Fruit fly (Drosophila melanogaster) whole organism, embryonic: ENCODE data around the gene kay.
A peak's percentile ranks its signal among the peaks of the same experiment; 100 is the strongest.

Source experiments
- Asciz ChIP-seq: fragments of 200-800 bp; sonication (Bioruptor generic); optimal IDR thresholded peaks from 2 replicates; lab custom pipeline; 2017; ENCODE audit warnings: missing biosample characterization, mild to moderate bottlenecking, missing genetic modification characterization, missing genetic modification reagents
- C15 ChIP-seq: fragments of 200-800 bp; sonication (Bioruptor generic); IDR thresholded peaks from 3 replicates; pipeline ENCODE4 v1.3.6; 2022; ENCODE audit warnings: missing biosample characterization, missing genetic modification characterization
- CG12071 ChIP-seq: fragments of 200-800 bp; sonication (Bioruptor generic); optimal IDR thresholded peaks from 3 replicates; lab custom pipeline; 2018; ENCODE audit warnings: missing biosample characterization, mild to moderate bottlenecking, missing genetic modification characterization
- CG1233 ChIP-seq: fragments of 200-800 bp; sonication (Bioruptor generic); optimal IDR thresholded peaks from 4 replicates; lab custom pipeline; 2018; ENCODE audit warnings: missing biosample characterization, mild to moderate bottlenecking, missing genetic modification characterization
- CG13296 ChIP-seq: fragments of 200-800 bp; sonication (Bioruptor generic); optimal IDR thresholded peaks from 3 replicates; lab custom pipeline; 2018; ENCODE audit warnings: missing biosample characterization, mild to moderate bottlenecking, missing genetic modification characterization
- CG13424 ChIP-seq: fragments of 200-800 bp; sonication (Bioruptor generic); optimal IDR thresholded peaks from 2 replicates; lab custom pipeline; 2019; ENCODE audit warnings: missing biosample characterization, mild to moderate bottlenecking, missing genetic modification characterization, moderate library complexity
- CG15269 ChIP-seq: fragments of 200-800 bp; sonication (Bioruptor generic); optimal IDR thresholded peaks from 2 replicates; lab custom pipeline; 2018; ENCODE audit warnings: missing biosample characterization, mild to moderate bottlenecking, missing genetic modification characterization, moderate library complexity
- CG17186 ChIP-seq: fragments of 200-800 bp; sonication (Bioruptor generic); optimal IDR thresholded peaks from 3 replicates; lab custom pipeline; 2017; ENCODE audit warnings: missing biosample characterization, missing genetic modification reagents, missing genetic modification characterization
- CG17361 ChIP-seq: fragments of 200-800 bp; sonication (Bioruptor generic); IDR thresholded peaks from 3 replicates; pipeline ENCODE4 v1.3.6; 2022; ENCODE audit warnings: missing biosample characterization, missing genetic modification characterization
- CG1792 ChIP-seq: fragments of 200-800 bp; sonication (Bioruptor generic); optimal IDR thresholded peaks from 2 replicates; lab custom pipeline; 2016; ENCODE audit warnings: missing biosample characterization, missing genetic modification characterization
- CG18764 ChIP-seq: fragments of 200-800 bp; sonication (Bioruptor generic); optimal IDR thresholded peaks from 3 replicates; lab custom pipeline; 2016; ENCODE audit warnings: missing biosample characterization, missing genetic modification characterization
- CG2116 ChIP-seq: fragments of 200-800 bp; sonication (Bioruptor generic); optimal IDR thresholded peaks from 3 replicates; lab custom pipeline; 2018; ENCODE audit warnings: missing biosample characterization, mild to moderate bottlenecking, missing genetic modification characterization
- CG2875 ChIP-seq: fragments of 200-800 bp; sonication (Bioruptor generic); optimal IDR thresholded peaks from 2 replicates; lab custom pipeline; 2017; ENCODE audit warnings: missing biosample characterization, mild to moderate bottlenecking, missing genetic modification characterization, missing genetic modification reagents
- CG3281 ChIP-seq: fragments of 200-800 bp; sonication (Bioruptor generic); optimal IDR thresholded peaks from 3 replicates; lab custom pipeline; 2017; ENCODE audit warnings: missing biosample characterization, mild to moderate bottlenecking, missing genetic modification characterization
- CG3726 ChIP-seq: fragments of 200-800 bp; sonication (Bioruptor generic); IDR thresholded peaks from 3 replicates; pipeline ENCODE4, ENCODE4 v1.3.6; 2022; ENCODE audit warnings: missing biosample characterization, missing genetic modification characterization
- CG5953 ChIP-seq: fragments of 200-800 bp; sonication (Bioruptor generic); IDR thresholded peaks from 2 replicates; pipeline ENCODE4 v1.3.6; 2022; ENCODE audit warnings: missing biosample characterization, missing genetic modification characterization
- CG6683 ChIP-seq: fragments of 200-800 bp; sonication (Bioruptor generic); optimal IDR thresholded peaks from 2 replicates; lab custom pipeline; 2017; ENCODE audit warnings: missing biosample characterization, mild to moderate bottlenecking, missing genetic modification characterization, missing genetic modification reagents
- CG6689 ChIP-seq: fragments of 200-800 bp; sonication (Bioruptor generic); IDR thresholded peaks from 2 replicates; pipeline ENCODE4 v1.3.6; 2022; ENCODE audit warnings: missing biosample characterization, missing genetic modification characterization
- CG7357 ChIP-seq: fragments of 200-800 bp; sonication (Bioruptor generic); IDR thresholded peaks from 3 replicates; pipeline ENCODE4 v1.3.6; 2022; ENCODE audit warnings: missing biosample characterization, missing genetic modification characterization
- CG8089 ChIP-seq: fragments of 200-800 bp; sonication (Bioruptor generic); optimal IDR thresholded peaks from 3 replicates; lab custom pipeline; 2016; ENCODE audit warnings: missing biosample characterization, missing genetic modification characterization
- CG9215 ChIP-seq: fragments of 200-800 bp; sonication (Bioruptor generic); IDR thresholded peaks from 2 replicates; pipeline ENCODE4 v1.3.6; 2022; ENCODE audit warnings: missing biosample characterization, missing genetic modification characterization
- CG9817 ChIP-seq: fragments of 200-800 bp; sonication (Bioruptor generic); optimal IDR thresholded peaks from 2 replicates; lab custom pipeline; 2018; ENCODE audit warnings: missing biosample characterization, mild to moderate bottlenecking, missing genetic modification characterization, moderate library complexity
- E2f1 ChIP-seq: fragments of 200-800 bp; sonication (Bioruptor generic); IDR thresholded peaks from 2 replicates; pipeline ENCODE4 v1.3.6; 2022; ENCODE audit warnings: missing biosample characterization, missing genetic modification characterization
- E2f2 ChIP-seq: fragments of 200-800 bp; sonication (Bioruptor generic); IDR thresholded peaks from 2 replicates; pipeline ENCODE4 v1.3.6; 2022; ENCODE audit warnings: missing biosample characterization, missing genetic modification characterization
- Fer3 ChIP-seq: fragments of 200-800 bp; sonication (Bioruptor generic); optimal IDR thresholded peaks from 2 replicates; lab custom pipeline; 2018; ENCODE audit warnings: missing biosample characterization, mild to moderate bottlenecking, missing genetic modification characterization, moderate library complexity
- HLH3B ChIP-seq: fragments of 200-800 bp; sonication (Bioruptor generic); IDR thresholded peaks from 2 replicates; pipeline ENCODE4 v1.3.6; 2022; ENCODE audit warnings: missing biosample characterization, missing genetic modification characterization
- Hmr ChIP-seq: fragments of 200-800 bp; sonication (Bioruptor generic); optimal IDR thresholded peaks from 3 replicates; lab custom pipeline; 2017; ENCODE audit warnings: mild to moderate bottlenecking, missing biosample characterization, missing genetic modification reagents, missing genetic modification characterization
- Lhr ChIP-seq: fragments of 200-800 bp; sonication (Bioruptor generic); optimal IDR thresholded peaks from 3 replicates; lab custom pipeline; 2017; ENCODE audit warnings: mild to moderate bottlenecking, missing biosample characterization, missing genetic modification reagents, missing genetic modification characterization
- Myb ChIP-seq: fragments of 200-800 bp; sonication (Bioruptor generic); optimal IDR thresholded peaks from 2 replicates; lab custom pipeline; 2016; ENCODE audit warnings: missing biosample characterization, missing genetic modification characterization
- NC2β ChIP-seq: fragments of 200-800 bp; sonication (Bioruptor generic); optimal IDR thresholded peaks from 2 replicates; lab custom pipeline; 2016; ENCODE audit warnings: missing biosample characterization, missing genetic modification characterization
- NfI ChIP-seq: fragments of 200-800 bp; sonication (Bioruptor generic); optimal IDR thresholded peaks from 3 replicates; lab custom pipeline; 2018; ENCODE audit warnings: missing biosample characterization, mild to moderate bottlenecking, missing genetic modification characterization, moderate library complexity
- caup ChIP-seq: fragments of 200-800 bp; sonication (Bioruptor generic); optimal IDR thresholded peaks from 3 replicates; lab custom pipeline; 2017; ENCODE audit warnings: missing biosample characterization, mild to moderate bottlenecking, missing genetic modification characterization, moderate library complexity; ENCODE audit not compliant: severe bottlenecking
- corto ChIP-seq: fragments of 200-800 bp; sonication (Bioruptor generic); optimal IDR thresholded peaks from 2 replicates; lab custom pipeline; 2016; ENCODE audit warnings: missing biosample characterization, mild to moderate bottlenecking, missing genetic modification characterization, moderate library complexity
- dimm ChIP-seq: fragments of 200-800 bp; sonication (Bioruptor generic); IDR thresholded peaks from 2 replicates; pipeline ENCODE4 v1.3.6; 2022; ENCODE audit warnings: missing biosample characterization, missing genetic modification characterization
- dmrt99B ChIP-seq: fragments of 200-800 bp; sonication (Bioruptor generic); optimal IDR thresholded peaks from 2 replicates; lab custom pipeline; 2018; ENCODE audit warnings: missing biosample characterization, mild to moderate bottlenecking, missing genetic modification characterization, moderate library complexity
- gt ChIP-seq: fragments of 200-800 bp; sonication (Bioruptor generic); IDR thresholded peaks from 2 replicates; pipeline ENCODE4 v1.3.6; 2022; ENCODE audit warnings: missing biosample characterization, missing genetic modification characterization
- kay ChIP-seq: fragments of 200-800 bp; sonication (Bioruptor generic); optimal IDR thresholded peaks from 2 replicates; lab custom pipeline; 2016; ENCODE audit warnings: missing biosample characterization, missing genetic modification characterization
- ken ChIP-seq: fragments of 200-800 bp; sonication (Bioruptor generic); IDR thresholded peaks from 3 replicates; pipeline ENCODE4 v1.3.6; 2022; ENCODE audit warnings: missing biosample characterization, missing genetic modification characterization
- knrl ChIP-seq: fragments of 200-800 bp; sonication (Bioruptor generic); IDR thresholded peaks from 3 replicates; pipeline ENCODE4 v1.3.6; 2022; ENCODE audit warnings: missing biosample characterization, missing genetic modification characterization; ENCODE audit not compliant: partially characterized antibody
- lab ChIP-seq: fragments of 200-800 bp; sonication (Bioruptor generic); optimal IDR thresholded peaks from 3 replicates; lab custom pipeline; 2017; ENCODE audit warnings: missing biosample characterization, missing genetic modification characterization, mild to moderate bottlenecking, moderate library complexity, missing genetic modification reagents
- mirr ChIP-seq: fragments of 200-800 bp; sonication (Bioruptor generic); optimal IDR thresholded peaks from 3 replicates; lab custom pipeline; 2018; ENCODE audit warnings: missing biosample characterization, mild to moderate bottlenecking, missing genetic modification characterization
- nau ChIP-seq: fragments of 200-800 bp; sonication (Bioruptor generic); optimal IDR thresholded peaks from 3 replicates; lab custom pipeline; 2017; ENCODE audit warnings: missing biosample characterization, mild to moderate bottlenecking, missing genetic modification characterization, missing genetic modification reagents
- otp ChIP-seq: fragments of 200-800 bp; sonication (Bioruptor generic); IDR thresholded peaks from 3 replicates; pipeline ENCODE4, ENCODE4 v1.3.6; 2022; ENCODE audit warnings: missing biosample characterization, missing genetic modification characterization
- prd ChIP-seq, 3 experiments: fragments of >200 bp in 2 of 3; fragments of 200-800 bp in 1 of 3; sonication (Bioruptor generic) in 1 of 3; optimal IDR thresholded peaks in 2 of 3; IDR thresholded peaks in 1 of 3; 2 replicates in 2 of 3; 3 replicates in 1 of 3; pipeline versions ENCODE4 v1.3.6 to Lab custom; 2017 to 2022; ENCODE audit warnings: missing biosample characterization in 1 of 3, missing genetic modification characterization in 1 of 3
- schlank ChIP-seq: fragments of 200-800 bp; sonication (Bioruptor generic); optimal IDR thresholded peaks from 2 replicates; lab custom pipeline; 2018; ENCODE audit warnings: missing biosample characterization, mild to moderate bottlenecking, missing genetic modification characterization
- seq ChIP-seq: fragments of 200-800 bp; sonication (Bioruptor generic); IDR thresholded peaks from 2 replicates; pipeline ENCODE4 v1.3.6; 2022; ENCODE audit warnings: missing biosample characterization, missing genetic modification characterization
- slbo ChIP-seq: fragments of 200-800 bp; sonication (Bioruptor generic); IDR thresholded peaks from 2 replicates; pipeline ENCODE4 v1.3.6; 2022; ENCODE audit warnings: missing biosample characterization, missing genetic modification characterization
- wek ChIP-seq: fragments of 200-800 bp; sonication (Bioruptor generic); optimal IDR thresholded peaks from 3 replicates; lab custom pipeline; 2018; ENCODE audit warnings: missing biosample characterization, mild to moderate bottlenecking, missing genetic modification characterization, moderate library complexity
- wor ChIP-seq: fragments of 200-800 bp; sonication (Bioruptor generic); IDR thresholded peaks from 2 replicates; pipeline ENCODE4 v1.3.6; 2022; ENCODE audit warnings: missing biosample characterization, missing genetic modification characterization

Gene kay

dm6 chr3R:29757226-29757625 lies 8.6 kb upstream of the kay start (continued):
- 0 out of 2 replicates have a peak, but pooled peaks have one; percentile 7 for TF ChIP-seq E2f1
- peak; percentile 60; the same call in 1 of the 2 replicates for TF ChIP-seq CG5953 (GFP tag; lab: Robert Waterston, UW)
- no peak for TF ChIP-seq slbo
- 0 out of 2 replicates have a peak, but pooled peaks have one; percentile 15 for TF ChIP-seq seq (GFP tag; lab: Robert Waterston, UW)
- TF ChIP-seq C15 (GFP tag; lab: Robert Waterston, UW) = 0 out of 3 replicates have a peak, but pooled peaks have one; percentile 46
- TF ChIP-seq CG15269 (tag; lab: Kevin White, UChicago) = no peak
- no peak for TF ChIP-seq NC2β
- peak; percentile 59 for TF ChIP-seq mirr (GFP tag; lab: Kevin White, UChicago)
- no peak for TF ChIP-seq dimm
- TF ChIP-seq CG2116 (GFP tag; lab: Kevin White, UChicago) = no peak
- no peak for TF ChIP-seq NfI (GFP tag; lab: Kevin White, UChicago)
- peak; percentile 11 for TF ChIP-seq kay
- TF ChIP-seq CG17186 (GFP tag; lab: Kevin White, UChicago) = no peak
- TF ChIP-seq Myb (GFP tag; lab: Kevin White, UChicago) = no peak
- peak; percentile 51 for TF ChIP-seq schlank (tag; lab: Kevin White, UChicago)
- peak; percentile 68 for TF ChIP-seq CG1792 (GFP tag; lab: Kevin White, UChicago)
- TF ChIP-seq CG17361 (GFP tag; lab: Robert Waterston, UW) = no peak
- no peak for TF ChIP-seq gt
- TF ChIP-seq CG13424 (tag; lab: Kevin White, UChicago) = peak; percentile 15
- TF ChIP-seq knrl (GFP tag; lab: Robert Waterston, UW) = no peak
- no peak for TF ChIP-seq CG18764 (GFP tag; lab: Kevin White, UChicago)
- peak; percentile 67 for TF ChIP-seq wek
- 0 out of 3 replicates have a peak, but pooled peaks have one; percentile 30 for TF ChIP-seq CG3726
- peak; percentile 0 for TF ChIP-seq CG9817 (tag; lab: Kevin White, UChicago)
- peak; percentile 7 for TF ChIP-seq Hmr (GFP tag; lab: Kevin White, UChicago)
- TF ChIP-seq ken (GFP tag; lab: Robert Waterston, UW) = 0 out of 3 replicates have a peak, but pooled peaks have one; percentile 40
- TF ChIP-seq wor = no peak
- TF ChIP-seq CG6683 = no peak
- peak; percentile 47 for TF ChIP-seq CG2875 (GFP tag; lab: Kevin White, UChicago)
- peak; percentile 14 for TF ChIP-seq CG3281 (GFP tag; lab: Kevin White, UChicago)
- TF ChIP-seq Fer3 = peak; percentile 17
- TF ChIP-seq CG13296 (GFP tag; lab: Kevin White, UChicago) = peak; percentile 5
- no peak for TF ChIP-seq corto (GFP tag; lab: Kevin White, UChicago)
- TF ChIP-seq E2f2 = no peak
- TF ChIP-seq nau = peak; percentile 49
- no peak for TF ChIP-seq Lhr (GFP tag; lab: Kevin White, UChicago)
- peak; percentile 18 for TF ChIP-seq caup
- TF ChIP-seq Asciz (GFP tag; lab: Kevin White, UChicago) = peak; percentile 37
- TF ChIP-seq CG12071 (GFP tag; lab: Kevin White, UChicago) = peak; percentile 71
- peak; percentile 41; the same call in 1 of the 2 replicates for TF ChIP-seq HLH3B (GFP tag; lab: Robert Waterston, UW)
- TF ChIP-seq lab = peak; percentile 53
- TF ChIP-seq dmrt99B (tag; lab: Kevin White, UChicago) = peak; percentile 0
- no peak for TF ChIP-seq CG7357 (GFP tag; lab: Robert Waterston, UW)
- 0 out of 3 replicates have a peak, but pooled peaks have one; percentile 19 for TF ChIP-seq otp
- no peak for TF ChIP-seq CG9215 (GFP tag; lab: Robert Waterston, UW)
- TF ChIP-seq prd (optimal IDR thresholded peaks at IDR 0.05; lab: Kevin White, UChicago) = no peak
- no peak for TF ChIP-seq prd (GFP tag; IDR thresholded peaks at IDR 0.05; lab: Robert Waterston, UW)
- TF ChIP-seq CG6689 (GFP tag; lab: Robert Waterston, UW) = peak; percentile 16; the same call in 1 of the 2 replicates
- TF ChIP-seq CG8089 = peak; percentile 19
- peak; percentile 31 for TF ChIP-seq CG1233
